Fruit fly (Drosophila melanogaster): ENCODE data around the gene Nrt.

DNA sequence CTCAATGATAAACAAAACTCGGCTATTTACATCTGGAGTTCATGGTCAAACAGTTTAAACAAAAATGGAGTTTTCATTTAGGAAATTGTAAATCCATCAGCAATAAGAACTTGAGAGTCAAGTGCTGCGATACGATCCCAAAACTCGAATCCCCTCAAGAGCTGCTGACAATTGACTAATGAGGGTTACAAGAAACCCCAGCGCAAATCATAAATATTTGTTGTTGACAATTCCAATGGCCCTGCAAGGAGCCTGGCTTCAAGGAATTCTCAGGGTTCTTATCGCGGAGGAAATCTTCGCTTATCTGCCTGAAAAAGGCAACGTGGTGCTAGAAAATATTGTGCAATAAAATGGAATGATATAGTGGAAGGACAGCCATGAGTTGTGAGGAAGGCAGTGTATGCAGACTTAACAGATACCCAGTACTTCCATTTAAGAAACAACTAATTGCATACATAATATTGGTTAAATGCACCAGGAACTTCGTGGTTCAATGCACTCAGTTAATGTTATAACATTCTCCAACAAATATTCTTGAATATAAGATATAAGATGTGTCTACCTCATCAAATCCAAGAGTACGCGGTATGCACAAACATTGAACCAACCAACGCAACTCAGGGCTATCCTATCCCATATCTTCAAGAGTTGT lies 2.3 kb downstream of the Nrt start:
- no peak for TF ChIP-seq CG1620 (GFP tag; optimal IDR thresholded peaks at IDR 0.05)
- no peak for TF ChIP-seq tj (GFP tag; optimal IDR thresholded peaks at IDR 0.05)
